Fruit fly (Drosophila melanogaster) whole organism, prepupa: ENCODE results near the gene CG17786.

ENCODE experiments used
- CG11902 ChIP-seq: fragments of 200-800 bp; sonication (Bioruptor generic); optimal IDR thresholded peaks from 3 replicates; lab custom pipeline; 2016; ENCODE audit warnings: missing biosample characterization, missing genetic modification characterization
- CG16779 ChIP-seq: fragments of 200-800 bp; sonication (Bioruptor generic); optimal IDR thresholded peaks from 3 replicates; lab custom pipeline; 2017; ENCODE audit warnings: missing biosample characterization, mild to moderate bottlenecking, missing genetic modification characterization
- CG32006 ChIP-seq: fragments of 200-800 bp; sonication (Bioruptor generic); optimal IDR thresholded peaks from 3 replicates; lab custom pipeline; 2017; ENCODE audit warnings: missing biosample characterization, mild to moderate bottlenecking, missing genetic modification characterization
- CG8319 ChIP-seq: fragments of 200-800 bp; sonication (Bioruptor generic); optimal IDR thresholded peaks from 3 replicates; lab custom pipeline; 2016; ENCODE audit warnings: missing biosample characterization, missing genetic modification characterization
- CG8632 ChIP-seq: fragments of 200-800 bp; sonication (Bioruptor generic); optimal IDR thresholded peaks from 3 replicates; lab custom pipeline; 2016; ENCODE audit warnings: missing biosample characterization, missing genetic modification characterization
- Gug ChIP-seq: fragments of 200-800 bp; sonication (Bioruptor generic); IDR thresholded peaks from 2 replicates; pipeline ENCODE4 v1.3.6; 2022; ENCODE audit warnings: missing biosample characterization, missing genetic modification characterization
- OdsH ChIP-seq: fragments of 200-800 bp; sonication (Bioruptor generic); optimal IDR thresholded peaks from 3 replicates; lab custom pipeline; 2016; ENCODE audit warnings: missing biosample characterization, missing genetic modification characterization
- Smox ChIP-seq: fragments of 200-800 bp; sonication (Bioruptor generic); optimal IDR thresholded peaks from 3 replicates; lab custom pipeline; 2016; ENCODE audit warnings: missing biosample characterization, missing genetic modification characterization

- TF ChIP-seq CG32006 (GFP tag; lab: Kevin White, UChicago): no peak
- no peak for TF ChIP-seq CG11902 (GFP tag; lab: Kevin White, UChicago)
- TF ChIP-seq CG8632 (GFP tag; lab: Kevin White, UChicago): no peak
- no peak for TF ChIP-seq Smox
- no peak for TF ChIP-seq CG8319 (GFP tag; lab: Kevin White, UChicago)
- TF ChIP-seq Gug (GFP tag; lab: Robert Waterston, UW): no peak
- no peak for TF ChIP-seq OdsH
- no peak for TF ChIP-seq CG16779 (tag; lab: Kevin White, UChicago)
These were observed 44.4 kb upstream of the CG17786 start for dm6 chr3R:24262923-24263322.
